Fruit fly (Drosophila melanogaster): Measurements from ENCODE around the gene dbe.

The dbe gene

dm6 chr2L:840716-841115 lies 28.9 kb downstream of the dbe start:
- TF ChIP-seq Mio (GFP tag; optimal IDR thresholded peaks at IDR 0.05): no peak

- TF ChIP-seq Hr83 (GFP tag; optimal IDR thresholded peaks at IDR 0.05; ENCODE audit: poor library complexity, severe bottlenecking): no peak
- no peak for TF ChIP-seq pan (optimal IDR thresholded peaks at IDR 0.05)
- TF ChIP-seq CG9705 (GFP tag; optimal IDR thresholded peaks at IDR 0.05): no peak
- TF ChIP-seq Sp1 (GFP tag; optimal IDR thresholded peaks at IDR 0.05): no peak
- no peak for TF ChIP-seq lola (GFP tag; optimal IDR thresholded peaks at IDR 0.05)
- no peak for TF ChIP-seq dl (GFP tag; optimal IDR thresholded peaks at IDR 0.05; ENCODE audit: insufficient read depth in 1 of 2, partially characterized antibody in 2 of 2)
- no peak for TF ChIP-seq Jra (GFP tag; optimal IDR thresholded peaks at IDR 0.05)
Measured at dm6 chr2L:840022-840421, 29.6 kb downstream of the dbe start.

DNA sequence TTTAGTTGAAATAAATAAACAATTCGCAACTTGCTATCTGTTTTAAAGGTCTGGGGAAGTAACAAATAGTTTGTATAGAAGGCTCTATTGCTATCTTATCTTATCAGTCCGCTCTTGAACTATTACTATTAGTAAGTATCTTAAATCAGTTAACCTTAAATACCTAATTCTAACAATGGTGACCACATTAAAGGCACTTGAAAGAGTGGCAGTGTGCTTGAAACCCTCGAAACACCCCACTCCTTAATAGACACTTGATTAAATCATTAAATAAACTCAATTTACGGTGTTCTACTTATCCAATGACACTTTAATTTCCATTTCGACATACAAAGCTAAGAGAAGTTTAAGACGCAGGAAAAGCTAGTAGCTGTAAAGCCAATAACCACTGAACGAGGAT lies 30.9 kb downstream of the dbe start:
- no peak for TF ChIP-seq Jra (GFP tag; optimal IDR thresholded peaks at IDR 0.05)
- TF ChIP-seq dsf (GFP tag; optimal IDR thresholded peaks at IDR 0.05; ENCODE audit: borderline replicate concordance): no peak
- TF ChIP-seq Myc (optimal IDR thresholded peaks at IDR 0.05): no peak
- no peak for TF ChIP-seq GATAd (GFP tag; optimal IDR thresholded peaks at IDR 0.05)
- no peak for TF ChIP-seq Hr78 (GFP tag; optimal IDR thresholded peaks at IDR 0.05)
- TF ChIP-seq Mio (GFP tag; optimal IDR thresholded peaks at IDR 0.05): no peak
- no peak for TF ChIP-seq psq (GFP tag; optimal IDR thresholded peaks at IDR 0.05)
- TF ChIP-seq h (GFP tag; optimal IDR thresholded peaks at IDR 0.05): no peak
- no peak for TF ChIP-seq Dfd (GFP tag; optimal IDR thresholded peaks at IDR 0.05)
- no peak for TF ChIP-seq fru (GFP tag; optimal IDR thresholded peaks at IDR 0.05)
- TF ChIP-seq Dif (GFP tag; optimal IDR thresholded peaks at IDR 0.05; ENCODE audit: partially characterized antibody): no peak
- TF ChIP-seq dl (GFP tag; optimal IDR thresholded peaks at IDR 0.05; ENCODE audit: insufficient read depth in 1 of 2, partially characterized antibody in 2 of 2): no peak
- TF ChIP-seq Hr83 (GFP tag; optimal IDR thresholded peaks at IDR 0.05; ENCODE audit: poor library complexity, severe bottlenecking): no peak
- no peak for TF ChIP-seq OdsH (GFP tag; optimal IDR thresholded peaks at IDR 0.05)
- TF ChIP-seq pan (optimal IDR thresholded peaks at IDR 0.05): no peak

- no peak for TF ChIP-seq N (GFP tag; optimal IDR thresholded peaks at IDR 0.05)
- TF ChIP-seq usp (GFP tag; optimal IDR thresholded peaks at IDR 0.05): no peak
- no peak for TF ChIP-seq Hr78 (GFP tag; optimal IDR thresholded peaks at IDR 0.05)
- peak; percentile 4 for TF ChIP-seq rgr (GFP tag; optimal IDR thresholded peaks at IDR 0.05)
- TF ChIP-seq Mio (GFP tag; optimal IDR thresholded peaks at IDR 0.05): no peak
- TF ChIP-seq sage (GFP tag; optimal IDR thresholded peaks at IDR 0.05): no peak
- TF ChIP-seq Jra (GFP tag; optimal IDR thresholded peaks at IDR 0.05): no peak
- peak; percentile 24 for TF ChIP-seq psq (GFP tag; optimal IDR thresholded peaks at IDR 0.05)
- TF ChIP-seq pan (optimal IDR thresholded peaks at IDR 0.05): no peak
- TF ChIP-seq CrebA (GFP tag; optimal IDR thresholded peaks at IDR 0.05; ENCODE audit: borderline replicate concordance): no peak
- TF ChIP-seq tai (GFP tag; optimal IDR thresholded peaks at IDR 0.05): no peak
- no peak for TF ChIP-seq CG9705 (GFP tag; optimal IDR thresholded peaks at IDR 0.05)
- TF ChIP-seq Dfd (GFP tag; optimal IDR thresholded peaks at IDR 0.05): no peak
- peak; percentile 48 for TF ChIP-seq OdsH (GFP tag; optimal IDR thresholded peaks at IDR 0.05)
- no peak for TF ChIP-seq jim (GFP tag; optimal IDR thresholded peaks at IDR 0.05)
- TF ChIP-seq Rel (GFP tag; optimal IDR thresholded peaks at IDR 0.05): no peak
- no peak for TF ChIP-seq Rel (tag; optimal IDR thresholded peaks at IDR 0.05)
- TF ChIP-seq Myc (optimal IDR thresholded peaks at IDR 0.05): no peak
- TF ChIP-seq Vsx2 (GFP tag; optimal IDR thresholded peaks at IDR 0.05; ENCODE audit: partially characterized antibody): no peak
- TF ChIP-seq Abd-B (GFP tag; optimal IDR thresholded peaks at IDR 0.05): no peak
- peak in 1 of 2 experiments; percentile 23 for TF ChIP-seq foxo (GFP tag; optimal IDR thresholded peaks at IDR 0.05)
- peak; percentile 35 for TF ChIP-seq br (GFP tag; optimal IDR thresholded peaks at IDR 0.05)
- no peak for TF ChIP-seq h (GFP tag; optimal IDR thresholded peaks at IDR 0.05)
- TF ChIP-seq sv (GFP tag; optimal IDR thresholded peaks at IDR 0.05): no peak
- TF ChIP-seq Sp1 (GFP tag; optimal IDR thresholded peaks at IDR 0.05): peak; percentile 7
- no peak for TF ChIP-seq GATAd (GFP tag; optimal IDR thresholded peaks at IDR 0.05)
- TF ChIP-seq Hr83 (GFP tag; optimal IDR thresholded peaks at IDR 0.05; ENCODE audit: poor library complexity, severe bottlenecking): no peak
- TF ChIP-seq dsf (GFP tag; optimal IDR thresholded peaks at IDR 0.05; ENCODE audit: borderline replicate concordance): no peak
- TF ChIP-seq Hnf4 (GFP tag; optimal IDR thresholded peaks at IDR 0.05): no peak
- peak; percentile 46 for TF ChIP-seq fru (GFP tag; optimal IDR thresholded peaks at IDR 0.05)
- no peak for TF ChIP-seq Dif (GFP tag; optimal IDR thresholded peaks at IDR 0.05; ENCODE audit: partially characterized antibody)
- TF ChIP-seq CG32264 (GFP tag; optimal IDR thresholded peaks at IDR 0.05): no peak
Measured at dm6 chr2L:837989-838388, 31.7 kb downstream of the dbe start.

Data from whole organism, wandering third instar larva.